Worm (Caenorhabditis elegans) whole organism, late embryonic: ENCODE data around the gene C26F1.1.

Experiments used
- C08G9.2 ChIP-seq: sonication (generic microtip); optimal IDR thresholded peaks from 2 replicates; lab custom pipeline; 2016; ENCODE audit warnings: mild to moderate bottlenecking, missing genetic modification characterization, moderate library complexity, missing compliant biosample characterization
- C38D4.7 ChIP-seq: fragments of 200-800 bp; sonication (Bioruptor generic); optimal IDR thresholded peaks from 2 replicates; lab custom pipeline; 2018; ENCODE audit warnings: mild to moderate bottlenecking, missing genetic modification characterization, moderate library complexity, missing compliant biosample characterization
- F13H6.1 ChIP-seq: sonication (generic microtip); optimal IDR thresholded peaks from 2 replicates; lab custom pipeline; 2016; ENCODE audit warnings: missing genetic modification characterization, missing compliant biosample characterization
- K09A11.1 ChIP-seq: sonication (generic microtip); optimal IDR thresholded peaks from 2 replicates; lab custom pipeline; 2017; ENCODE audit warnings: antibody characterized with exemption, mild to moderate bottlenecking, missing genetic modification characterization, missing compliant biosample characterization; ENCODE audit not compliant: insufficient read depth
- T23F11.4 ChIP-seq: fragments of 200-800 bp; sonication (Bioruptor generic); optimal IDR thresholded peaks from 2 replicates; lab custom pipeline; 2018; ENCODE audit warnings: mild to moderate bottlenecking, missing genetic modification characterization, missing compliant biosample characterization
- ahr-1 ChIP-seq: sonication (generic microtip); optimal IDR thresholded peaks from 2 replicates; lab custom pipeline; 2016; ENCODE audit warnings: missing genetic modification characterization, missing compliant biosample characterization
- ama-1 ChIP-seq: fragments of 150-350 bp; optimal IDR thresholded peaks from 2 replicates; lab custom pipeline; 2014
- ceh-18 ChIP-seq: sonication (generic microtip); optimal IDR thresholded peaks from 2 replicates; lab custom pipeline; 2016; ENCODE audit warnings: missing genetic modification characterization, missing compliant biosample characterization
- ceh-19 ChIP-seq: fragments of 200-800 bp; sonication (Bioruptor generic); optimal IDR thresholded peaks from 2 replicates; lab custom pipeline; 2018; ENCODE audit warnings: mild to moderate bottlenecking, missing genetic modification characterization, missing compliant biosample characterization
- ceh-2 ChIP-seq: sonication (generic microtip); optimal IDR thresholded peaks from 2 replicates; lab custom pipeline; 2016; ENCODE audit warnings: missing genotype, missing genetic modification characterization, missing compliant biosample characterization
- ceh-24 ChIP-seq: sonication (generic microtip); optimal IDR thresholded peaks from 2 replicates; lab custom pipeline; 2016; ENCODE audit warnings: mild to moderate bottlenecking, missing genetic modification characterization, missing compliant biosample characterization
- ceh-31 ChIP-seq: sonication (generic microtip); optimal IDR thresholded peaks from 2 replicates; lab custom pipeline; 2016; ENCODE audit warnings: missing genetic modification characterization, missing compliant biosample characterization
- ceh-34 ChIP-seq: sonication (generic microtip); optimal IDR thresholded peaks from 2 replicates; lab custom pipeline; 2016; ENCODE audit warnings: mild to moderate bottlenecking, missing genetic modification characterization, missing compliant biosample characterization
- che-1 ChIP-seq: sonication (generic microtip); optimal IDR thresholded peaks from 2 replicates; lab custom pipeline; 2016; ENCODE audit warnings: mild to moderate bottlenecking, missing genetic modification characterization, missing compliant biosample characterization
- dmd-4 ChIP-seq: sonication (generic microtip); optimal IDR thresholded peaks from 2 replicates; lab custom pipeline; 2016; ENCODE audit warnings: borderline replicate concordance, missing genetic modification characterization, missing compliant biosample characterization
- elt-2 ChIP-seq: sonication (generic microtip); optimal IDR thresholded peaks from 2 replicates; lab custom pipeline; 2016; ENCODE audit warnings: missing genetic modification reagents, missing genetic modification characterization, missing compliant biosample characterization
- ets-4 ChIP-seq: sonication (generic microtip); optimal IDR thresholded peaks from 2 replicates; lab custom pipeline; 2016; ENCODE audit warnings: missing genetic modification characterization, missing compliant biosample characterization
- eyg-1 ChIP-seq: sonication (generic microtip); optimal IDR thresholded peaks from 2 replicates; lab custom pipeline; 2016; ENCODE audit warnings: missing genotype, missing genetic modification characterization, missing compliant biosample characterization
- fkh-6 ChIP-seq: sonication (generic microtip); optimal IDR thresholded peaks from 2 replicates; lab custom pipeline; 2016; ENCODE audit warnings: missing genetic modification characterization, missing compliant biosample characterization
- gmeb-2 ChIP-seq: sonication (generic microtip); optimal IDR thresholded peaks from 2 replicates; lab custom pipeline; 2016; ENCODE audit warnings: missing genetic modification characterization, inconsistent platforms, missing compliant biosample characterization
- hlh-15 ChIP-seq: sonication (generic microtip); optimal IDR thresholded peaks from 2 replicates; lab custom pipeline; 2016; ENCODE audit warnings: missing genetic modification characterization, missing compliant biosample characterization
- hlh-30 ChIP-seq: sonication (generic microtip); optimal IDR thresholded peaks from 2 replicates; lab custom pipeline; 2017; ENCODE audit warnings: antibody characterized with exemption, missing genetic modification characterization, missing compliant biosample characterization; ENCODE audit not compliant: insufficient read depth
- hlh-8 ChIP-seq: sonication (generic microtip); optimal IDR thresholded peaks from 2 replicates; lab custom pipeline; 2016; ENCODE audit warnings: missing genotype, missing genetic modification characterization, missing compliant biosample characterization
- lim-6 ChIP-seq: sonication (generic microtip); optimal IDR thresholded peaks from 2 replicates; lab custom pipeline; 2016; ENCODE audit warnings: missing genetic modification characterization, missing compliant biosample characterization
- nhr-11 ChIP-seq: fragments of 150-350 bp; optimal IDR thresholded peaks from 2 replicates; lab custom pipeline; 2014; ENCODE audit warnings: missing biosample characterization, missing genetic modification characterization
- npax-4 ChIP-seq: sonication (generic microtip); optimal IDR thresholded peaks from 2 replicates; lab custom pipeline; 2016; ENCODE audit warnings: missing genetic modification characterization, missing compliant biosample characterization
- odd-2 ChIP-seq: sonication (generic microtip); optimal IDR thresholded peaks from 2 replicates; lab custom pipeline; 2017; ENCODE audit warnings: antibody characterized with exemption, mild to moderate bottlenecking, missing genetic modification characterization, missing compliant biosample characterization
- pha-2 ChIP-seq: sonication (generic microtip); optimal IDR thresholded peaks from 2 replicates; lab custom pipeline; 2017; ENCODE audit warnings: mild to moderate bottlenecking, missing genetic modification characterization, missing compliant biosample characterization
- pha-4 ChIP-seq: fragments of 150-350 bp; optimal IDR thresholded peaks from 2 replicates; lab custom pipeline; 2018; ENCODE audit warnings: missing biosample characterization, missing genetic modification reagents, missing genetic modification characterization
- pqm-1 ChIP-seq: sonication (generic microtip); optimal IDR thresholded peaks from 2 replicates; lab custom pipeline; 2016; ENCODE audit warnings: missing genetic modification characterization, missing compliant biosample characterization
- rnt-1 ChIP-seq: sonication (generic microtip); optimal IDR thresholded peaks from 2 replicates; lab custom pipeline; 2016; ENCODE audit warnings: missing genetic modification characterization, missing compliant biosample characterization
- sox-2 ChIP-seq: fragments of 200-800 bp; sonication (Bioruptor generic); IDR thresholded peaks from 2 replicates; pipeline ENCODE4 v1.3.6; 2022; ENCODE audit warnings: missing genetic modification reagents, missing genetic modification characterization, missing compliant biosample characterization
- tbx-2 ChIP-seq: sonication (generic microtip); optimal IDR thresholded peaks from 2 replicates; lab custom pipeline; 2016; ENCODE audit warnings: missing genetic modification characterization, missing compliant biosample characterization
- ttx-3 ChIP-seq: sonication (generic microtip); optimal IDR thresholded peaks from 2 replicates; lab custom pipeline; 2016; ENCODE audit warnings: missing genetic modification reagents, missing genetic modification characterization, missing compliant biosample characterization
- unc-55 ChIP-seq: sonication (generic microtip); optimal IDR thresholded peaks from 2 replicates; lab custom pipeline; 2017; ENCODE audit warnings: missing biosample characterization, missing genetic modification reagents, missing genetic modification characterization
- zip-5 ChIP-seq: sonication (generic microtip); optimal IDR thresholded peaks from 2 replicates; lab custom pipeline; 2016; ENCODE audit warnings: missing genetic modification characterization, missing compliant biosample characterization

Gene C26F1.1

ce11 chrV:7808444-7808843 lies 23.2 kb downstream of the C26F1.1 start:
- TF ChIP-seq odd-2 (tag; lab: Kevin White, UChicago) (no peak), ttx-3 (tag; lab: Kevin White, UChicago) (no peak), F13H6.1 (tag; lab: Kevin White, UChicago) (no peak), rnt-1 (no peak), ceh-34 (tag; lab: Kevin White, UChicago) (no peak), tbx-2 (tag; lab: Kevin White, UChicago) (no peak), dmd-4 (tag; lab: Kevin White, UChicago) (no peak), zip-5 (tag; lab: Kevin White, UChicago) (no peak), gmeb-2 (tag; lab: Kevin White, UChicago) (no peak), ceh-24 (tag; lab: Kevin White, UChicago) (no peak), hlh-30 (tag; lab: Kevin White, UChicago) (no peak), pha-4 (no peak), C38D4.7 (GFP tag; lab: Kevin White, UChicago) (no peak), C08G9.2 (tag; lab: Kevin White, UChicago) (no peak), hlh-8 (tag; lab: Kevin White, UChicago) (no peak), T23F11.4 (GFP tag; lab: Kevin White, UChicago) (no peak), eyg-1 (tag; lab: Kevin White, UChicago) (no peak)

- TF ChIP-seq npax-4 (tag; lab: Kevin White, UChicago) (no peak), pqm-1 (tag; lab: Kevin White, UChicago) (no peak), elt-2 (tag; lab: Kevin White, UChicago) (no peak), hlh-15 (tag; lab: Kevin White, UChicago) (no peak), ama-1 (lab: Kevin White, UChicago) (no peak), unc-55 (GFP tag; lab: Kevin White, UChicago) (no peak), pha-2 (no peak), che-1 (no peak), ets-4 (tag; lab: Kevin White, UChicago) (no peak), ceh-2 (no peak), eyg-1 (tag; lab: Kevin White, UChicago) (no peak), ceh-31 (tag; lab: Kevin White, UChicago) (no peak), pha-4 (no peak), lim-6 (tag; lab: Kevin White, UChicago) (no peak), ceh-19 (GFP tag; lab: Kevin White, UChicago) (no peak), nhr-11 (tag; lab: Kevin White, UChicago) (no peak), fkh-6 (tag; lab: Kevin White, UChicago) (no peak), ceh-24 (tag; lab: Kevin White, UChicago) (no peak), ceh-18 (no peak), ahr-1 (tag; lab: Kevin White, UChicago) (no peak)
Observed at ce11 chrV:7809320-7810256, 24.4 kb downstream of the C26F1.1 start, which contains the start of gene ZK742.3. ZK742.3 (minus strand) TSS chrV:7809912.

DNA sequence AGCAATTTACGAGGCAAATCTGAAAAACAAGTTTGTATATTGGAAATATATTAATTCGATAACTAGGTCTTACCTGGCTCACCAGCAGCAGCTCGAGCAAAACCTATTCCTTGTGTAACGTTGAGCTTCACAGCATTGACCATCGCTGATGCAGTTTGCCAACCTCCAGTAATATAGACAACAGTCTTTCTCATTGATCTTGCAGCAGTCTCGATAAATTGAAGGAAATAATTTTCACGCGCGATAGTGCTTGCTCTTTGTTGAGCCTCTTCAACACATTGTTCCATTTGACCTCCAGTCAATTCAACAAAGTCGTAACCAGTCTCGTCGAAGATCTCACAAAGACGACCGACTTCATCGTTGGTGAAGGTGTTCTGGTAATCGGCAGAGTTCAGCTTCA lies 25.4 kb downstream of the C26F1.1 start:
- TF ChIP-seq ceh-34 (tag; lab: Kevin White, UChicago) (no peak), ceh-2 (no peak), sox-2 (no peak)

- TF ChIP-seq K09A11.1 (tag; lab: Kevin White, UChicago), result no peak
- peak; percentile 12 for TF ChIP-seq tbx-2 (tag; lab: Kevin White, UChicago)
- TF ChIP-seq, all 69 proteins: peak for 1
Observed at ce11 chrV:7811758-7812157, 26.5 kb downstream of the C26F1.1 start, which contains the start of gene ZK742.4. ZK742.4 (minus strand) TSS chrV:7811792.
